Worm (Caenorhabditis elegans) whole organism, L3 larva: Measurements from ENCODE around the gene trr-1.
A peak's percentile ranks its signal among the peaks of the same experiment; 100 is the strongest.

Experiments
- R02D3.7 ChIP-seq: fragments of 150-350 bp; optimal IDR thresholded peaks from 2 replicates; lab custom pipeline; 2014; ENCODE audit warnings: missing biosample characterization, missing genetic modification characterization
- ZK546.5 ChIP-seq: sonication (generic microtip); optimal IDR thresholded peaks from 2 replicates; lab custom pipeline; 2017; ENCODE audit warnings: missing biosample characterization, missing genetic modification characterization
- ama-1 ChIP-seq: fragments of 150-350 bp; optimal IDR thresholded peaks from 2 replicates; lab custom pipeline; 2018
- ceh-16 ChIP-seq: sonication (generic microtip); optimal IDR thresholded peaks from 2 replicates; lab custom pipeline; 2017; ENCODE audit warnings: missing biosample characterization, missing genetic modification characterization
- ceh-28 ChIP-seq: fragments of 150-350 bp; optimal IDR thresholded peaks from 2 replicates; lab custom pipeline; 2014; ENCODE audit warnings: missing biosample characterization, missing genetic modification reagents, missing genetic modification characterization
- ceh-82 ChIP-seq: fragments of 150-350 bp; optimal IDR thresholded peaks from 2 replicates; lab custom pipeline; 2014; ENCODE audit warnings: missing biosample characterization, missing genetic modification characterization
- egl-27 ChIP-seq: sonication (generic microtip); optimal IDR thresholded peaks from 4 replicates; lab custom pipeline; 2017; ENCODE audit warnings: missing biosample characterization, missing genetic modification reagents, missing genetic modification characterization
- egl-5 ChIP-seq: fragments of 150-350 bp; optimal IDR thresholded peaks from 2 replicates; lab custom pipeline; 2017; ENCODE audit warnings: missing biosample characterization, missing genetic modification reagents, missing genetic modification characterization, inconsistent platforms
- elt-2 ChIP-seq: sonication (generic microtip); optimal IDR thresholded peaks from 2 replicates; lab custom pipeline; 2016; ENCODE audit warnings: missing genetic modification reagents, mild to moderate bottlenecking, missing genetic modification characterization, missing compliant biosample characterization
- elt-3 ChIP-seq, 3 experiments: fragments of 150-350 bp in 1 of 3; sonication (generic microtip) in 2 of 3; optimal IDR thresholded peaks; 2 replicates in 2 of 3; 4 replicates in 1 of 3; lab custom pipeline; 2014 to 2017; ENCODE audit warnings: missing biosample characterization in 3 of 3, missing genetic modification characterization in 3 of 3
- eor-1 ChIP-seq, 2 experiments: fragments of 150-350 bp; optimal IDR thresholded peaks; 2 replicates each; lab custom pipeline; 2014 to 2018; ENCODE audit warnings: missing biosample characterization in 2 of 2, missing genetic modification characterization in 2 of 2
- fkh-10 ChIP-seq: sonication (generic microtip); optimal IDR thresholded peaks from 2 replicates; lab custom pipeline; 2017; ENCODE audit warnings: missing biosample characterization, missing genetic modification reagents, missing genetic modification characterization
- fkh-2 ChIP-seq: fragments of 150-350 bp; optimal IDR thresholded peaks from 2 replicates; lab custom pipeline; 2014; ENCODE audit warnings: missing biosample characterization, missing genetic modification reagents, missing genetic modification characterization
- fos-1 ChIP-seq: fragments of 150-350 bp; optimal IDR thresholded peaks from 2 replicates; lab custom pipeline; 2014; ENCODE audit warnings: missing biosample characterization, missing genetic modification characterization
- hmg-11 ChIP-seq: sonication (generic microtip); optimal IDR thresholded peaks from 2 replicates; lab custom pipeline; 2016; ENCODE audit warnings: missing genetic modification characterization, missing compliant biosample characterization
- lin-39 ChIP-seq: fragments of 150-350 bp; optimal IDR thresholded peaks from 2 replicates; lab custom pipeline; 2018; ENCODE audit warnings: missing biosample characterization, missing genetic modification reagents, missing genetic modification characterization
- mdl-1 ChIP-seq: fragments of 150-350 bp; optimal IDR thresholded peaks from 2 replicates; lab custom pipeline; 2014; ENCODE audit warnings: missing biosample characterization, missing genetic modification characterization
- mml-1 ChIP-seq: fragments of 150-350 bp; sonication (generic microtip); optimal IDR thresholded peaks from 3 replicates; lab custom pipeline; 2014; ENCODE audit warnings: missing biosample characterization, missing genetic modification characterization
- nfya-1 ChIP-seq: sonication (generic microtip); optimal IDR thresholded peaks from 2 replicates; lab custom pipeline; 2017; ENCODE audit warnings: missing genetic modification characterization, mild to moderate bottlenecking, missing compliant biosample characterization, antibody characterized with exemption, moderate library complexity; ENCODE audit not compliant: insufficient read depth
- nhr-11 ChIP-seq: fragments of 150-350 bp; optimal IDR thresholded peaks from 2 replicates; lab custom pipeline; 2014; ENCODE audit warnings: missing biosample characterization, missing genetic modification characterization
- nhr-12 ChIP-seq: fragments of 150-350 bp; optimal IDR thresholded peaks from 2 replicates; lab custom pipeline; 2014; ENCODE audit warnings: missing biosample characterization, missing genetic modification characterization
- nhr-23 ChIP-seq: fragments of 150-350 bp; optimal IDR thresholded peaks from 2 replicates; lab custom pipeline; 2014; ENCODE audit warnings: missing biosample characterization, missing genetic modification reagents, missing genetic modification characterization
- nhr-237 ChIP-seq: fragments of 150-350 bp; optimal IDR thresholded peaks from 2 replicates; lab custom pipeline; 2014; ENCODE audit warnings: missing biosample characterization, missing genetic modification characterization
- nhr-25 ChIP-seq: sonication (generic microtip); optimal IDR thresholded peaks from 2 replicates; lab custom pipeline; 2017; ENCODE audit warnings: missing biosample characterization, missing genetic modification characterization
- nhr-28 ChIP-seq: fragments of 150-350 bp; optimal IDR thresholded peaks from 2 replicates; lab custom pipeline; 2014; ENCODE audit warnings: missing biosample characterization, missing genetic modification characterization
- nhr-67 ChIP-seq: fragments of 150-350 bp; optimal IDR thresholded peaks from 2 replicates; lab custom pipeline; 2014; ENCODE audit warnings: missing biosample characterization, missing genetic modification characterization
- nhr-77 ChIP-seq: fragments of 150-350 bp; optimal IDR thresholded peaks from 2 replicates; lab custom pipeline; 2014; ENCODE audit warnings: missing biosample characterization, missing genetic modification characterization
- pha-4 ChIP-seq: fragments of 150-350 bp; optimal IDR thresholded peaks from 2 replicates; lab custom pipeline; 2014; ENCODE audit warnings: missing biosample characterization, missing genetic modification reagents, missing genetic modification characterization
- sea-2 ChIP-seq: fragments of 150-350 bp; sonication (generic microtip); optimal IDR thresholded peaks from 4 replicates; lab custom pipeline; 2014; ENCODE audit warnings: missing biosample characterization, missing genetic modification reagents, missing genetic modification characterization
- skn-1 ChIP-seq: fragments of 150-350 bp; optimal IDR thresholded peaks from 2 replicates; lab custom pipeline; 2014; ENCODE audit warnings: missing biosample characterization, missing genetic modification characterization
- snpc-4 ChIP-seq: fragments of 150-350 bp; optimal IDR thresholded peaks from 2 replicates; lab custom pipeline; 2014; ENCODE audit warnings: missing biosample characterization, missing genetic modification characterization
- tbx-2 ChIP-seq: sonication (generic microtip); optimal IDR thresholded peaks from 2 replicates; lab custom pipeline; 2016; ENCODE audit warnings: mild to moderate bottlenecking, missing genetic modification characterization, missing compliant biosample characterization
- unc-62 ChIP-seq: fragments of 150-350 bp; sonication (generic microtip); optimal IDR thresholded peaks from 4 replicates; lab custom pipeline; 2014; ENCODE audit warnings: missing biosample characterization, missing genetic modification reagents, missing genetic modification characterization
- ztf-11 ChIP-seq: fragments of 150-350 bp; optimal IDR thresholded peaks from 2 replicates; lab custom pipeline; 2014; ENCODE audit warnings: missing biosample characterization, missing genetic modification characterization
- ztf-4 ChIP-seq: fragments of 150-350 bp; optimal IDR thresholded peaks from 2 replicates; lab custom pipeline; 2014; ENCODE audit warnings: missing biosample characterization, missing genetic modification characterization

trr-1 gene

DNA sequence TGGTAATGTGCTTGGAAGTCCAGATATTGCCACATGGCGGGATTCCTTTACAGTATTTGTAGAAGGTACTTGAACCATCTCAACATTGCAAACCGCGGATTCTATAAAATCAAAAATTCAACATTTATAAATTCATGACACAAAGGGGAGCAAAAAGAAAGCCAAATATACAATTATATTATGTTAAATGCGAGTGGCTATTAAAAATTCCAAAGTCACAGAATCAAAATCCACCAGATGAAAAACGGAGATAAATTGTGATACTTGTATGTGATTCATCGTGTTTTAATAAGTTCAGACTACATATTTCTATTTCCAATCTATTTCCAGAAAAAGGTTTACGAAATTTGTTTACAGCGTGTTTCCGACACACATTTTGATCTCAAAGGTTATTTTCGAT is 42.2 kb downstream of the trr-1 start, which contains the start of gene din-1:
Gene din-1, minus strand, starts transcription at position 101 of the 400 bp plus-strand sequence.
- TF ChIP-seq pha-4, result peak; percentile 1
- no peak for TF ChIP-seq R02D3.7 (tag; lab: Kevin White, UChicago)

DNA sequence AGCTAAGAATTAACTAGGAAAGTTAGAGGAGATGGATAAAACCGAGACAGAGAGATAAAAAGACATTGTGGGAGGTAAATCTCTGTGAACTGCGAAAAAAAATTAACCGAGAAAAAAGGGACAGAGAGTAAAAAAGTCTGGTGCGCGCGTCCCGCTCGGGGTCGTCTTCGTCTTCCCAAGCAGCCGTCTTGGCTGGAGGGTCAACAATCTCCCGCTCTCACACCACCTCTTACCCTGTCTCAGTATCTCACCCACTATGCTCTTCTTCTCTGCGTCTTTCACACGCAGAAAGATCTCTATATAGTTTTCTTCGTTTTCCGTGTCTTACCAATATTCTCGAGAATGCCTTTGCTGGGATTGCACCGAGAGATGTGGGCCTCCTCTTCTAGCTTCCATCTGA is 43.0 kb downstream of the trr-1 start:
- TF ChIP-seq unc-62 (GFP tag; lab: Kevin White, UChicago) (no peak), eor-1 (tag; optimal IDR thresholded peaks at IDR 0.05; lab: Kevin White, UChicago) (no peak), snpc-4 (tag; lab: Kevin White, UChicago) (peak; percentile 34), ztf-4 (no peak), fkh-10 (no peak), nhr-28 (no peak), tbx-2 (tag; lab: Kevin White, UChicago) (no peak), nhr-25 (tag; lab: Kevin White, UChicago) (peak; percentile 83), ztf-11 (tag; lab: Kevin White, UChicago) (no peak), ZK546.5 (tag; lab: Kevin White, UChicago) (no peak), R02D3.7 (tag; lab: Kevin White, UChicago) (no peak), mdl-1 (tag; lab: Kevin White, UChicago) (no peak), ama-1 (lab: Kevin White, UChicago) (peak; percentile 61), elt-3 (tag; optimal IDR thresholded peaks at IDR 0.05; lab: Kevin White, UChicago) (no peak), fos-1 (tag; lab: Kevin White, UChicago) (no peak), egl-5 (tag; lab: Kevin White, UChicago) (no peak), ceh-28 (peak; percentile 17), nfya-1 (tag; lab: Kevin White, UChicago) (peak; percentile 63), nhr-12 (tag; lab: Kevin White, UChicago) (no peak), hmg-11 (tag; lab: Kevin White, UChicago) (peak; percentile 64), nhr-237 (no peak), pha-4 (peak; percentile 76), mml-1 (tag; lab: Kevin White, UChicago) (no peak), skn-1 (tag; lab: Kevin White, UChicago) (no peak), lin-39 (tag; lab: Kevin White, UChicago) (peak; percentile 79), sea-2 (GFP tag; lab: Kevin White, UChicago) (no peak), ceh-16 (tag; lab: Kevin White, UChicago) (no peak), elt-2 (peak; percentile 5), nhr-23 (tag; lab: Kevin White, UChicago) (peak; percentile 45), fkh-2 (tag; lab: Kevin White, UChicago) (no peak), nhr-77 (tag; lab: Kevin White, UChicago) (no peak)

DNA sequence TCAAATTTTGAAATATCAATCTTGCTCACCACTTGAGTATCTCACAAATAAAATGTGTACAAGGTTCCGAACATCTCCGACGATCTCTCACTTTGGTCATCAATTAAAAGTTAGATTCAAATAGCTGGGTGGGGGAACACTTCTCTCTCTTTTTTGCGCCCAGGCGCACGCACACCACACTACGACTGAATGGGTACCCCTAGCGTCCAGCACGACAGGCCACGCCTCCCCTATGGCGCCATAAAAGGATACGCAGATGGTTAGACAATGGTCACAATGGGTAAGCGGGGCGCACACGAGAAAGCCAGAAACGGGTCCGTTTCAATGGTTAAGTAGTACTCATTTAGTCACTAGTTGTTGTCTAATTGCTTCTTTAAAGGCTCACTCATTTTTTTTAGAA is 45.8 kb downstream of the trr-1 start:
- TF ChIP-seq egl-5 (tag; lab: Kevin White, UChicago) (peak; percentile 15), ceh-82 (tag; lab: Kevin White, UChicago) (no peak), ama-1 (lab: Kevin White, UChicago) (peak; percentile 11)
- TF ChIP-seq, all 47 proteins: peak for 2

DNA sequence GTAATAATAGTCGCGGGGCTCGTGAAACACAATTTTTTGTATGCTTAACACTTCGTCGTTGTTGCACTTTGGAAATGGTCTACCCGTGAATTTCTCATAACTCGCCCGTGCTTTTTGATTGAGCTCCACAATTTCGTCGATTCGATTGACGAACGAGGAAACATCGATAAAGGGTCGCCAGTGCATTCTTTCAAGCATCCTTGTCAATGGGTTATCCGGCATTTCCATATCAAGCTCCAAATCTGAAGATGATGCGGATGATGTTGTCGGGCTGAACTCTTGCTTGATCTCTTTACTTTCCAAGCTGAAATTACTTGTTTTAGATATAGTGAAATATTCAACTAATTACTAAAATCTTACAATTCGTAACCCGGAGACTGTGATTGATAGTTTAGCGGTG is 47.8 kb downstream of the trr-1 start:
- TF ChIP-seq elt-3 (tag; optimal IDR thresholded peaks at IDR 0.05; lab: Kevin White, UChicago) (no peak), nhr-11 (no peak), ama-1 (lab: Kevin White, UChicago) (no peak), egl-27 (no peak), ceh-28 (no peak), nhr-23 (tag; lab: Kevin White, UChicago) (no peak), nhr-237 (no peak)

DNA sequence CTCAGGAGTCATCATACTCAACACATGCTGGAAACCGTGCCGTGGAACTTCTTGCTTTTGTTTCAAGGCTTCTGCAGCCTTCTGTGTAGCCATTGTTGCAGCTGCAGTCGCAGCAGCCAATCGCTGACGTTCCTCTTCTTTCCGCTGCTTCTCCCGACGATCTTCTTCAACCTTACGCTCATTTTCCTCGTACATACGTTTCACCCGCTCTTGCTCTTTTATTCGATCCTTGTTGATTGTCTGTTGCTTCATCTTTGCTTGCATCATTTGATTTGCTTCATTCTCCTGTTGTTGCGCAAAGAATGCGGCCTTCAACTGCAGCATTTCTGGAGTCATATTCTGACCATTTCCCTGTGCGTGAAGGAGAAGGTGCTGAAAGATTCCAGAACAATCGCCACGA is 53.1 kb downstream of the trr-1 start:
- TF ChIP-seq ceh-28 (no peak), skn-1 (tag; lab: Kevin White, UChicago) (no peak), nhr-25 (tag; lab: Kevin White, UChicago) (no peak), nhr-67 (tag; lab: Kevin White, UChicago) (no peak), lin-39 (tag; lab: Kevin White, UChicago) (no peak), nhr-23 (tag; lab: Kevin White, UChicago) (no peak)
